Fruit fly (Drosophila melanogaster) whole organism, prepupa: ENCODE measurements around the gene CG13616.

Experiments
- Blimp-1 ChIP-seq: fragments of 200-800 bp; sonication (Bioruptor generic); optimal IDR thresholded peaks from 3 replicates; lab custom pipeline; 2017; ENCODE audit warnings: missing biosample characterization, missing genetic modification characterization, mild to moderate bottlenecking, moderate library complexity, missing genetic modification reagents
- CG10631 ChIP-seq: fragments of 200-800 bp; sonication (Bioruptor generic); optimal IDR thresholded peaks from 2 replicates; lab custom pipeline; 2016; ENCODE audit warnings: missing biosample characterization, missing genetic modification characterization
- CG10669 ChIP-seq: fragments of 200-800 bp; sonication (Bioruptor generic); optimal IDR thresholded peaks from 3 replicates; lab custom pipeline; 2018; ENCODE audit warnings: missing biosample characterization, mild to moderate bottlenecking, missing genetic modification characterization, moderate library complexity
- CG11294 ChIP-seq: fragments of 200-800 bp; sonication (Bioruptor generic); IDR thresholded peaks from 2 replicates; pipeline ENCODE4 v1.3.6; 2022; ENCODE audit warnings: missing biosample characterization, missing genetic modification characterization
- CG11762 ChIP-seq: fragments of 200-800 bp; sonication (Bioruptor generic); optimal IDR thresholded peaks from 3 replicates; lab custom pipeline; 2016; ENCODE audit warnings: missing biosample characterization, missing genetic modification characterization; ENCODE audit not compliant: insufficient read depth
- CG11902 ChIP-seq: fragments of 200-800 bp; sonication (Bioruptor generic); optimal IDR thresholded peaks from 3 replicates; lab custom pipeline; 2016; ENCODE audit warnings: missing biosample characterization, missing genetic modification characterization
- CG15336 ChIP-seq: fragments of 200-800 bp; sonication (Bioruptor generic); IDR thresholded peaks from 2 replicates; pipeline ENCODE4 v1.3.6; 2022; ENCODE audit warnings: missing biosample characterization, missing genetic modification characterization
- CG1621 ChIP-seq: fragments of 200-800 bp; sonication (Bioruptor generic); optimal IDR thresholded peaks from 3 replicates; lab custom pipeline; 2018; ENCODE audit warnings: missing biosample characterization, mild to moderate bottlenecking, missing genetic modification characterization
- CG16779 ChIP-seq: fragments of 200-800 bp; sonication (Bioruptor generic); optimal IDR thresholded peaks from 3 replicates; lab custom pipeline; 2017; ENCODE audit warnings: missing biosample characterization, mild to moderate bottlenecking, missing genetic modification characterization
- CG3032 ChIP-seq: fragments of 200-800 bp; optimal IDR thresholded peaks from 2 replicates; lab custom pipeline; 2019; ENCODE audit warnings: missing biosample characterization, mild to moderate bottlenecking, missing genetic modification characterization, moderate library complexity
- CG31627 ChIP-seq: fragments of 200-800 bp; sonication (Bioruptor generic); optimal IDR thresholded peaks from 3 replicates; lab custom pipeline; 2016; ENCODE audit warnings: missing biosample characterization, missing genetic modification characterization
- CG34406 ChIP-seq: fragments of 200-800 bp; sonication (Bioruptor generic); optimal IDR thresholded peaks from 3 replicates; lab custom pipeline; 2016; ENCODE audit warnings: missing biosample characterization, missing genetic modification characterization
- CG3919 ChIP-seq: fragments of 200-800 bp; sonication (Bioruptor generic); optimal IDR thresholded peaks from 3 replicates; lab custom pipeline; 2016; ENCODE audit warnings: missing biosample characterization, missing genetic modification characterization
- CG4318 ChIP-seq: fragments of 200-800 bp; sonication (Bioruptor generic); optimal IDR thresholded peaks from 3 replicates; lab custom pipeline; 2017; ENCODE audit warnings: missing biosample characterization, mild to moderate bottlenecking, missing genetic modification characterization
- CG6163 ChIP-seq: fragments of 200-800 bp; sonication (Bioruptor generic); IDR thresholded peaks from 3 replicates; pipeline ENCODE4 v1.3.6; 2022; ENCODE audit warnings: missing biosample characterization, missing genetic modification characterization
- CG6276 ChIP-seq: fragments of 200-800 bp; sonication (Bioruptor generic); optimal IDR thresholded peaks from 2 replicates; lab custom pipeline; 2017; ENCODE audit warnings: missing biosample characterization, mild to moderate bottlenecking, missing genetic modification characterization
- CG6792 ChIP-seq: fragments of 200-800 bp; sonication (Bioruptor generic); optimal IDR thresholded peaks from 3 replicates; lab custom pipeline; 2016; ENCODE audit warnings: missing biosample characterization, missing genetic modification characterization
- CG6808 ChIP-seq: fragments of 200-800 bp; sonication (Bioruptor generic); optimal IDR thresholded peaks from 3 replicates; lab custom pipeline; 2017; ENCODE audit warnings: missing biosample characterization, missing genetic modification characterization, mild to moderate bottlenecking, moderate library complexity, missing genetic modification reagents
- CG6854 ChIP-seq: fragments of 200-800 bp; sonication (Bioruptor generic); optimal IDR thresholded peaks from 2 replicates; lab custom pipeline; 2017; ENCODE audit warnings: missing biosample characterization, mild to moderate bottlenecking, missing genetic modification characterization
- CG7368 ChIP-seq: fragments of 200-800 bp; sonication (Bioruptor generic); optimal IDR thresholded peaks from 3 replicates; lab custom pipeline; 2016; ENCODE audit warnings: missing biosample characterization, missing genetic modification characterization
- CG8119 ChIP-seq: fragments of 200-800 bp; sonication (Bioruptor generic); IDR thresholded peaks from 3 replicates; pipeline ENCODE4 v1.3.6; 2022; ENCODE audit warnings: missing biosample characterization, missing genetic modification characterization
- CG8319 ChIP-seq: fragments of 200-800 bp; sonication (Bioruptor generic); optimal IDR thresholded peaks from 3 replicates; lab custom pipeline; 2016; ENCODE audit warnings: missing biosample characterization, missing genetic modification characterization
- CG8632 ChIP-seq: fragments of 200-800 bp; sonication (Bioruptor generic); optimal IDR thresholded peaks from 3 replicates; lab custom pipeline; 2016; ENCODE audit warnings: missing biosample characterization, missing genetic modification characterization
- CG9139 ChIP-seq: fragments of 200-800 bp; sonication (Bioruptor generic); optimal IDR thresholded peaks from 3 replicates; lab custom pipeline; 2017; ENCODE audit warnings: missing biosample characterization, mild to moderate bottlenecking, missing genetic modification characterization
- Eip75B ChIP-seq: fragments of 200-800 bp; sonication (Bioruptor generic); optimal IDR thresholded peaks from 3 replicates; lab custom pipeline; 2016; ENCODE audit warnings: missing biosample characterization, missing genetic modification characterization
- Eip78C ChIP-seq: fragments of 200-800 bp; sonication (Bioruptor generic); peaks from one replicate; lab custom pipeline; 2016; ENCODE audit warnings: missing biosample characterization, missing genetic modification characterization
- Eip93F ChIP-seq: fragments of 200-800 bp; sonication (Bioruptor generic); optimal IDR thresholded peaks from 2 replicates; lab custom pipeline; 2016; ENCODE audit warnings: missing biosample characterization, mild to moderate bottlenecking, missing genetic modification characterization
- Ets96B ChIP-seq: fragments of 200-800 bp; optimal IDR thresholded peaks from 2 replicates; lab custom pipeline; 2019; ENCODE audit warnings: missing biosample characterization, mild to moderate bottlenecking, missing genetic modification characterization, moderate library complexity
- Gug ChIP-seq: fragments of 200-800 bp; sonication (Bioruptor generic); IDR thresholded peaks from 2 replicates; pipeline ENCODE4 v1.3.6; 2022; ENCODE audit warnings: missing biosample characterization, missing genetic modification characterization
- Hr38 ChIP-seq: sonication (Bioruptor generic); optimal IDR thresholded peaks from 2 replicates; lab custom pipeline; 2016; ENCODE audit warnings: missing biosample characterization, missing genetic modification characterization
- Hr39 ChIP-seq: fragments of 200-800 bp; sonication (Bioruptor generic); optimal IDR thresholded peaks from 2 replicates; lab custom pipeline; 2016; ENCODE audit warnings: missing biosample characterization, missing genetic modification characterization
- Lpt ChIP-seq: fragments of 200-800 bp; sonication (Bioruptor generic); optimal IDR thresholded peaks from 3 replicates; lab custom pipeline; 2016; ENCODE audit warnings: missing biosample characterization, missing genetic modification characterization
- Sox14 ChIP-seq: fragments of 200-800 bp; sonication (Bioruptor generic); optimal IDR thresholded peaks from 3 replicates; lab custom pipeline; 2016; ENCODE audit warnings: missing biosample characterization, missing genetic modification characterization
- achi ChIP-seq: fragments of 200-800 bp; sonication (Bioruptor generic); optimal IDR thresholded peaks from 3 replicates; lab custom pipeline; 2016; ENCODE audit warnings: missing biosample characterization, missing genetic modification characterization
- cyc ChIP-seq: fragments of 200-800 bp; sonication (Bioruptor generic); optimal IDR thresholded peaks from 3 replicates; lab custom pipeline; 2016; ENCODE audit warnings: missing biosample characterization, missing genetic modification characterization
- dac ChIP-seq: fragments of 200-800 bp; sonication (Bioruptor generic); optimal IDR thresholded peaks from 2 replicates; lab custom pipeline; 2017; ENCODE audit warnings: missing biosample characterization, mild to moderate bottlenecking, missing genetic modification characterization
- dsx ChIP-seq: fragments of 200-800 bp; optimal IDR thresholded peaks from 3 replicates; lab custom pipeline; 2019; ENCODE audit warnings: missing biosample characterization, mild to moderate bottlenecking, missing genetic modification characterization, moderate library complexity; ENCODE audit not compliant: poor library complexity, severe bottlenecking
- eg ChIP-seq: fragments of 200-800 bp; sonication (Bioruptor generic); IDR thresholded peaks from 3 replicates; pipeline ENCODE4 v1.3.6; 2022; ENCODE audit warnings: missing biosample characterization, missing genetic modification characterization
- fd59A ChIP-seq: fragments of 200-800 bp; sonication (Bioruptor generic); optimal IDR thresholded peaks from 2 replicates; lab custom pipeline; 2017; ENCODE audit warnings: missing biosample characterization, mild to moderate bottlenecking, missing genetic modification characterization, missing genetic modification reagents
- fd85E ChIP-seq: fragments of 200-800 bp; sonication (Bioruptor generic); optimal IDR thresholded peaks from 3 replicates; lab custom pipeline; 2016; ENCODE audit warnings: missing biosample characterization, missing genetic modification characterization
- fkh ChIP-seq: fragments of 200-800 bp; sonication (Bioruptor generic); optimal IDR thresholded peaks from 3 replicates; lab custom pipeline; 2017; ENCODE audit warnings: missing biosample characterization, mild to moderate bottlenecking, missing genetic modification characterization, moderate library complexity
- lz ChIP-seq: fragments of 200-800 bp; sonication (Bioruptor generic); optimal IDR thresholded peaks from 3 replicates; lab custom pipeline; 2016; ENCODE audit warnings: missing biosample characterization, missing genetic modification characterization
- pdm3 ChIP-seq: fragments of 200-800 bp; sonication (Bioruptor generic); optimal IDR thresholded peaks from 3 replicates; lab custom pipeline; 2016; ENCODE audit warnings: missing biosample characterization, missing genetic modification characterization
- spab ChIP-seq: fragments of 200-800 bp; sonication (Bioruptor generic); optimal IDR thresholded peaks from 2 replicates; lab custom pipeline; 2017; ENCODE audit warnings: missing biosample characterization, mild to moderate bottlenecking, missing genetic modification characterization, missing genetic modification reagents
- ss ChIP-seq, 2 experiments: fragments of 200-800 bp; sonication (Bioruptor generic); optimal IDR thresholded peaks; 2 replicates in 1 of 2; 3 replicates in 1 of 2; lab custom pipeline; 2017 to 2018; ENCODE audit warnings: mild to moderate bottlenecking in 2 of 2, missing biosample characterization in 2 of 2, missing genetic modification characterization in 2 of 2, moderate library complexity in 1 of 2
- svp ChIP-seq: fragments of 200-800 bp; sonication (Bioruptor generic); peaks from one replicate; lab custom pipeline; 2016; ENCODE audit warnings: missing biosample characterization, missing genetic modification characterization

Gene CG13616

dm6 chr3R:24392207-24392939 is at the start of gene CG13616 (continued):
- TF ChIP-seq CG6792 (GFP tag; lab: Kevin White, UChicago) (no peak), fd85E (GFP tag; lab: Kevin White, UChicago) (no peak), pdm3 (no peak), spab (GFP tag; lab: Kevin White, UChicago) (no peak), Eip78C (GFP tag; lab: Kevin White, UChicago) (peak; percentile 69), Eip93F (GFP tag; lab: Kevin White, UChicago) (no peak), CG10631 (GFP tag; lab: Kevin White, UChicago) (no peak), CG11902 (peak; percentile 36)
- TF ChIP-seq, all 60 proteins: peak for 9

- TF ChIP-seq spab (GFP tag; lab: Kevin White, UChicago) = no peak
- no peak for TF ChIP-seq CG6163
- TF ChIP-seq dsx (GFP tag; lab: Kevin White, UChicago) = no peak
- no peak for TF ChIP-seq CG8632 (GFP tag; lab: Kevin White, UChicago)
- TF ChIP-seq CG11762 (GFP tag; lab: Kevin White, UChicago) = no peak
- TF ChIP-seq CG31627 (GFP tag; lab: Kevin White, UChicago) = peak; percentile 79
- TF ChIP-seq ss (GFP tag; optimal IDR thresholded peaks at IDR 0.05; lab: Kevin White, UChicago) = no peak
- no peak for TF ChIP-seq CG7368 (GFP tag; lab: Kevin White, UChicago)
- peak; percentile 75 for TF ChIP-seq lz (GFP tag; lab: Kevin White, UChicago)
- TF ChIP-seq CG9139 (GFP tag; lab: Kevin White, UChicago) = no peak
- no peak for TF ChIP-seq CG1621 (tag; lab: Kevin White, UChicago)
- no peak for TF ChIP-seq achi (GFP tag; lab: Kevin White, UChicago)
- TF ChIP-seq pdm3 = no peak
- no peak for TF ChIP-seq Eip78C (GFP tag; lab: Kevin White, UChicago)
- no peak for TF ChIP-seq Hr38 (GFP tag; lab: Kevin White, UChicago)
- no peak for TF ChIP-seq Blimp-1
- TF ChIP-seq CG6276 (GFP tag; lab: Kevin White, UChicago) = no peak
- no peak for TF ChIP-seq dac
- no peak for TF ChIP-seq Lpt
- TF ChIP-seq Eip75B = no peak
- TF ChIP-seq fkh (GFP tag; lab: Kevin White, UChicago) = no peak
- TF ChIP-seq CG4318 (GFP tag; lab: Kevin White, UChicago) = no peak
- peak; percentile 18; the same call in 1 of the 2 replicates for TF ChIP-seq CG11294
- no peak for TF ChIP-seq CG10669 (GFP tag; lab: Kevin White, UChicago)
- no peak for TF ChIP-seq Eip93F (GFP tag; lab: Kevin White, UChicago)
- TF ChIP-seq fd85E (GFP tag; lab: Kevin White, UChicago) = no peak
- TF ChIP-seq CG8319 = no peak
- TF ChIP-seq Gug = 0 out of 2 replicates have a peak, but pooled peaks have one; percentile 9
- TF ChIP-seq eg = no peak; the same call in 2 of the 3 replicates
- no peak for TF ChIP-seq Hr39 (GFP tag; lab: Kevin White, UChicago)
- no peak for TF ChIP-seq CG3032 (tag; lab: Kevin White, UChicago)
- no peak for TF ChIP-seq Sox14 (GFP tag; lab: Kevin White, UChicago)
- TF ChIP-seq Ets96B (tag; lab: Kevin White, UChicago) = no peak
- no peak for TF ChIP-seq svp (GFP tag; lab: Kevin White, UChicago)
- TF ChIP-seq CG6808 (GFP tag; lab: Kevin White, UChicago) = no peak
- TF ChIP-seq CG16779 (tag; lab: Kevin White, UChicago) = no peak
- TF ChIP-seq CG34406 (GFP tag; lab: Kevin White, UChicago) = no peak
- TF ChIP-seq CG8119 (GFP tag; lab: Robert Waterston, UW) = no peak
- no peak for TF ChIP-seq CG15336 (GFP tag; lab: Robert Waterston, UW)
- peak; percentile 44 for TF ChIP-seq CG11902
- TF ChIP-seq CG3919 (GFP tag; lab: Kevin White, UChicago) = no peak
- no peak for TF ChIP-seq CG6854 (GFP tag; lab: Kevin White, UChicago)
- peak; percentile 61 for TF ChIP-seq cyc (GFP tag; lab: Kevin White, UChicago)
- no peak for TF ChIP-seq fd59A (GFP tag; lab: Kevin White, UChicago)
- no peak for TF ChIP-seq CG10631 (GFP tag; lab: Kevin White, UChicago)
These were observed 44.1 kb upstream of the CG13616 start, which contains the start of the genes CG5746 and CG6454 for dm6 chr3R:24348420-24349190. CG5746 (minus strand) TSS chr3R:24348791. CG6454 (plus strand) TSS chr3R:24349182.
